Fruit fly (Drosophila melanogaster): ENCODE data around the gene Tgt.

Gene Tgt

dm6 chr2L:1158519-1159319 is 25.1 kb upstream of the Tgt start, which contains the start of gene Tango14:
Tango14 (plus strand) TSS chr2L:1158661.
- TF ChIP-seq CG4496 (GFP tag; IDR thresholded peaks at IDR 0.05) (0 out of 3 replicates have a peak, but pooled peaks have one; percentile 42), gl (tag; optimal IDR thresholded peaks at IDR 0.05) (no peak), CG17806 (tag; optimal IDR thresholded peaks at IDR 0.05) (no peak), CG14655 (GFP tag; optimal IDR thresholded peaks at IDR 0.05) (no peak), fd96Ca (GFP tag; IDR thresholded peaks at IDR 0.05) (0 out of 3 replicates have a peak, but pooled peaks have one; percentile 38)

- no peak for TF ChIP-seq CG9948 (tag; optimal IDR thresholded peaks at IDR 0.05)
- TF ChIP-seq fd96Ca (GFP tag; IDR thresholded peaks at IDR 0.05), result 0 out of 3 replicates have a peak, but pooled peaks have one; percentile 16
- TF ChIP-seq Pif1A (GFP tag; optimal IDR thresholded peaks at IDR 0.05), result no peak
Measured at dm6 chr2L:1163538-1164143, 20.2 kb upstream of the Tgt start, which contains the start of gene CG5080. CG5080 (minus strand) TSS chr2L:1163886.

- no peak for TF ChIP-seq rn (GFP tag; IDR thresholded peaks at IDR 0.05)
- TF ChIP-seq CG14655 (GFP tag; optimal IDR thresholded peaks at IDR 0.05), result no peak
- TF ChIP-seq CG12605 (GFP tag; IDR thresholded peaks at IDR 0.05), result no peak
- no peak for TF ChIP-seq D1 (tag; optimal IDR thresholded peaks at IDR 0.05)
- TF ChIP-seq Pif1B (GFP tag; optimal IDR thresholded peaks at IDR 0.05), result no peak
- no peak for TF ChIP-seq fd96Ca (GFP tag; IDR thresholded peaks at IDR 0.05)
- TF ChIP-seq CG4496 (GFP tag; IDR thresholded peaks at IDR 0.05), result no peak
- TF ChIP-seq Ets98B (GFP tag; IDR thresholded peaks at IDR 0.05), result no peak
Measured at dm6 chr2L:1164294-1164693, 19.6 kb upstream of the Tgt start, which contains the start of gene IntS14. IntS14 (plus strand) TSS chr2L:1164443.

- TF ChIP-seq CG32121 (GFP tag; IDR thresholded peaks at IDR 0.05), result no peak
- TF ChIP-seq Ets98B (GFP tag; IDR thresholded peaks at IDR 0.05), result no peak
- no peak for TF ChIP-seq EcR (GFP tag; optimal IDR thresholded peaks at IDR 0.05)
- TF ChIP-seq CG34367 (tag; optimal IDR thresholded peaks at IDR 0.05), result no peak
- TF ChIP-seq CG17806 (tag; optimal IDR thresholded peaks at IDR 0.05), result no peak
- no peak for TF ChIP-seq CG4496 (GFP tag; IDR thresholded peaks at IDR 0.05)
- TF ChIP-seq fd96Ca (GFP tag; IDR thresholded peaks at IDR 0.05), result no peak
- no peak for TF ChIP-seq CG9948 (tag; optimal IDR thresholded peaks at IDR 0.05)
- TF ChIP-seq CG13204 (GFP tag; optimal IDR thresholded peaks at IDR 0.05), result no peak
- no peak for TF ChIP-seq Snoo (tag; optimal IDR thresholded peaks at IDR 0.05)
Measured at dm6 chr2L:1166326-1166725, 17.5 kb upstream of the Tgt start, which contains the start of gene CG14341. CG14341 (plus strand) TSS chr2L:1166506.

- TF ChIP-seq CG4496 (GFP tag; IDR thresholded peaks at IDR 0.05) (no peak), Ets98B (GFP tag; IDR thresholded peaks at IDR 0.05) (peak; percentile 24; the same call in 1 of the 2 replicates), CG8159 (tag; optimal IDR thresholded peaks at IDR 0.05) (peak; percentile 42), CG9948 (tag; optimal IDR thresholded peaks at IDR 0.05) (peak; percentile 22), CG15710 (tag; optimal IDR thresholded peaks at IDR 0.05) (peak; percentile 63), gl (tag; optimal IDR thresholded peaks at IDR 0.05) (no peak), CG32121 (GFP tag; IDR thresholded peaks at IDR 0.05) (no peak), D1 (tag; optimal IDR thresholded peaks at IDR 0.05) (no peak), CG12605 (GFP tag; IDR thresholded peaks at IDR 0.05) (no peak), rn (GFP tag; IDR thresholded peaks at IDR 0.05) (no peak), CG34367 (tag; optimal IDR thresholded peaks at IDR 0.05) (peak; percentile 3), CG10348 (GFP tag; IDR thresholded peaks at IDR 0.05) (no peak), EcR (GFP tag; optimal IDR thresholded peaks at IDR 0.05) (peak; percentile 99), Snoo (tag; optimal IDR thresholded peaks at IDR 0.05) (peak; percentile 9), fd96Ca (GFP tag; IDR thresholded peaks at IDR 0.05) (0 out of 3 replicates have a peak, but pooled peaks have one; percentile 22), Pif1B (GFP tag; optimal IDR thresholded peaks at IDR 0.05) (no peak), Pif1A (GFP tag; optimal IDR thresholded peaks at IDR 0.05) (no peak), CG17806 (tag; optimal IDR thresholded peaks at IDR 0.05) (peak; percentile 42), CG14655 (GFP tag; optimal IDR thresholded peaks at IDR 0.05) (no peak), CG8301 (tag; optimal IDR thresholded peaks at IDR 0.05) (no peak), CG13204 (GFP tag; optimal IDR thresholded peaks at IDR 0.05) (no peak)
Measured at dm6 chr2L:1169867-1170415, 13.9 kb upstream of the Tgt start, which contains the start of the genes CG31922 and Plap. CG31922 (plus strand) TSS chr2L:1170181. Plap (minus strand) TSS chr2L:1170365.

- TF ChIP-seq CG8159 (tag; optimal IDR thresholded peaks at IDR 0.05) (peak; percentile 73), D1 (tag; optimal IDR thresholded peaks at IDR 0.05) (no peak), Snoo (tag; optimal IDR thresholded peaks at IDR 0.05) (peak; percentile 70), CG17806 (tag; optimal IDR thresholded peaks at IDR 0.05) (peak; percentile 63), CG15710 (tag; optimal IDR thresholded peaks at IDR 0.05) (peak; percentile 80), CG4496 (GFP tag; IDR thresholded peaks at IDR 0.05) (peak; percentile 74), CG13204 (GFP tag; optimal IDR thresholded peaks at IDR 0.05) (no peak), CG14655 (GFP tag; optimal IDR thresholded peaks at IDR 0.05) (no peak), CG12605 (GFP tag; IDR thresholded peaks at IDR 0.05) (no peak), Ets98B (GFP tag; IDR thresholded peaks at IDR 0.05) (peak; percentile 55), CG9948 (tag; optimal IDR thresholded peaks at IDR 0.05) (peak; percentile 59), CG10348 (GFP tag; IDR thresholded peaks at IDR 0.05) (no peak), CG32121 (GFP tag; IDR thresholded peaks at IDR 0.05) (0 out of 2 replicates have a peak, but pooled peaks have one; percentile 16), fd96Ca (GFP tag; IDR thresholded peaks at IDR 0.05) (peak; percentile 26; the same call in 1 of the 3 replicates), Pif1A (GFP tag; optimal IDR thresholded peaks at IDR 0.05) (no peak), CG8301 (tag; optimal IDR thresholded peaks at IDR 0.05) (no peak), gl (tag; optimal IDR thresholded peaks at IDR 0.05) (no peak), EcR (GFP tag; optimal IDR thresholded peaks at IDR 0.05) (peak; percentile 84), Pif1B (GFP tag; optimal IDR thresholded peaks at IDR 0.05) (no peak), rn (GFP tag; IDR thresholded peaks at IDR 0.05) (peak; percentile 49; the same call in 1 of the 2 replicates), CG34367 (tag; optimal IDR thresholded peaks at IDR 0.05) (no peak)
Measured at dm6 chr2L:1172704-1173107, 11.2 kb upstream of the Tgt start, which contains the start of the genes Charon and CG4887. Charon (minus strand) TSS chr2L:1172805. CG4887 (plus strand) TSS chr2L:1173009.

Measured in whole organism, pupa.